Fruit fly (Drosophila melanogaster): ENCODE data around the gene Mrp4.
A peak's percentile ranks its signal among the peaks of the same experiment; 100 is the strongest.

The Mrp4 gene

DNA sequence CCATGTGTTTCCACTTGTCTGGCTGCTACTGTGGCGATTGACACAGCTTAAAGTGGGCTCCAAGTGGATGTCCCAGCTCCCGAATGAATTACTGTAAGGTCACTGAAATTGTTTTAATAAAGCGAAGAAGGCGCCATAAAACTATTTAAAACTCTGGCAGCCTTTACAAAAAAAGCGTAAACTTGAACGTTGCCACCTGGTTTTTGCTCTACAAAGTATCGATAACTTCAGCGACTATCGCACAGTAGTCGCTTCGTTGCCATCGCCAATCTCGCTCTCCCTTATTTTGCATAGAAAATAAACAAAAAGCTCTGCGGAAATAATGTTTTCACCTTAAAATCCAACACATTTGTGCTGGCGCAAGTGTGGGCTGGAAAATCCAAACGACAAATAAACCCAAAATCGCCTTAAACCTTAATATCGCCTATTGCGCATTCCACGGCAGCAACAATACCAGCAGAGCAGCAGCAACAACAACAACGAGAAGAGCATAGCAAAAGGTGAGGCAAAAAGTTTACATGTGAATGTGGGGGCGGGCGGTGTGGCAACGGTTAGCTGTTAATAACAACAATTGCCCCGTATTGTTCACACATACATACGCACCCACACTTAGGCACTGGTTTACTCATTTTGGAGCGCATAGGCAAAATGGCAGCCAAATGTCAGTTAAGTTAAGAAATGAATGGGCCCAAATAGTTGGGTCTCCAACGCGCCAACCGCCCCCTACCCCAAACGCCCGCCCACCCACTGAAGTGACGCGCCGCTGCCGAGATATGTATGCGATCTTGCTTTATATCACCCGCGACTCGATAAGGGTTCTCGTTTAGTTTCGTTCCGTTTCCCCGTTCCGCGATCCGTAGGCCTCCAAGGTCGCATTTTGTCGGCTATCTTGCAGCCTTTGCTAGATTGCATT lies 12.5 kb downstream of the Mrp4 start, which contains the start of gene wkd (continued):
- TF ChIP-seq ewg (GFP tag; optimal IDR thresholded peaks at IDR 0.05): no peak
- TF ChIP-seq CG8388 (GFP tag; optimal IDR thresholded peaks at IDR 0.05): no peak
- peak; percentile 12 for TF ChIP-seq Dad (GFP tag; optimal IDR thresholded peaks at IDR 0.05)
- peak; percentile 79 for TF ChIP-seq Lhr (GFP tag; optimal IDR thresholded peaks at IDR 0.05)
- TF ChIP-seq CG14860 (GFP tag; IDR thresholded peaks at IDR 0.05; ENCODE audit: partially characterized antibody): peak; percentile 70
- TF ChIP-seq CG11695 (GFP tag; IDR thresholded peaks at IDR 0.05): no peak
- peak; percentile 11 for TF ChIP-seq vfl (GFP tag; optimal IDR thresholded peaks at IDR 0.05)
- peak; percentile 58 for TF ChIP-seq CG12155 (GFP tag; optimal IDR thresholded peaks at IDR 0.05)
- peak; percentile 79 for TF ChIP-seq Sin3A (optimal IDR thresholded peaks at IDR 0.05)
- TF ChIP-seq CG11560 (tag; IDR thresholded peaks at IDR 0.05): no peak
- TF ChIP-seq vnd (GFP tag; IDR thresholded peaks at IDR 0.05; ENCODE audit: partially characterized antibody): peak; percentile 69
- TF ChIP-seq gsb (GFP tag; IDR thresholded peaks at IDR 0.05): no peak
- no peak for TF ChIP-seq CG6272 (GFP tag; IDR thresholded peaks at IDR 0.05)
- TF ChIP-seq Opbp (GFP tag; IDR thresholded peaks at IDR 0.05; ENCODE audit: partially characterized antibody): peak; percentile 88
- peak; percentile 86 for TF ChIP-seq pzg (GFP tag; optimal IDR thresholded peaks at IDR 0.05)
- peak; percentile 57 for TF ChIP-seq MBD-R2 (GFP tag; IDR thresholded peaks at IDR 0.05)
- peak; percentile 1 for TF ChIP-seq HLH54F (GFP tag; optimal IDR thresholded peaks at IDR 0.05)
- TF ChIP-seq CG42726 (GFP tag; IDR thresholded peaks at IDR 0.05; ENCODE audit: partially characterized antibody): peak; percentile 81
- TF ChIP-seq nerfin-2 (GFP tag; IDR thresholded peaks at IDR 0.05; ENCODE audit: partially characterized antibody): peak; percentile 53; the same call in 1 of the 2 replicates
- TF ChIP-seq CG13287 (GFP tag; IDR thresholded peaks at IDR 0.05; ENCODE audit: partially characterized antibody): peak; percentile 94
- TF ChIP-seq CG10462 (GFP tag; optimal IDR thresholded peaks at IDR 0.05): no peak
- TF ChIP-seq Oli (tag; optimal IDR thresholded peaks at IDR 0.05): no peak
- TF ChIP-seq CG16815 (GFP tag; optimal IDR thresholded peaks at IDR 0.05): no peak
- TF ChIP-seq CG2875 (GFP tag; optimal IDR thresholded peaks at IDR 0.05): no peak
- 0 out of 3 replicates have a peak, but pooled peaks have one; percentile 22 for TF ChIP-seq CG34422 (GFP tag; IDR thresholded peaks at IDR 0.05)
- no peak for TF ChIP-seq pnt (GFP tag; optimal IDR thresholded peaks at IDR 0.05)
- TF ChIP-seq inv (GFP tag; IDR thresholded peaks at IDR 0.05; ENCODE audit: partially characterized antibody): peak; percentile 78
- peak; percentile 45 for TF ChIP-seq jumu (GFP tag; optimal IDR thresholded peaks at IDR 0.05)
- peak; percentile 4 for TF ChIP-seq mirr (GFP tag; optimal IDR thresholded peaks at IDR 0.05)
- peak; percentile 77; the same call in 1 of the 2 replicates for TF ChIP-seq ato (GFP tag; IDR thresholded peaks at IDR 0.05; ENCODE audit: partially characterized antibody)
- no peak for TF ChIP-seq psq (GFP tag; optimal IDR thresholded peaks at IDR 0.05)
- peak; percentile 78 for TF ChIP-seq cg (GFP tag; optimal IDR thresholded peaks at IDR 0.05)
- peak; percentile 75; the same call in 1 of the 2 replicates for TF ChIP-seq tna (GFP tag; IDR thresholded peaks at IDR 0.05; ENCODE audit: partially characterized antibody)
- TF ChIP-seq sob (GFP tag; IDR thresholded peaks at IDR 0.05): 0 out of 2 replicates have a peak, but pooled peaks have one; percentile 31
- no peak for TF ChIP-seq Atf-2 (GFP tag; optimal IDR thresholded peaks at IDR 0.05)
- no peak for TF ChIP-seq CG17328 (GFP tag; IDR thresholded peaks at IDR 0.05)
- peak; percentile 53 for TF ChIP-seq CTCF (GFP tag; optimal IDR thresholded peaks at IDR 0.05)
- TF ChIP-seq Ada2b (GFP tag; IDR thresholded peaks at IDR 0.05): no peak
- peak; percentile 88 for TF ChIP-seq unc-4 (GFP tag; IDR thresholded peaks at IDR 0.05; ENCODE audit: partially characterized antibody)
- TF ChIP-seq CG18011 (GFP tag; optimal IDR thresholded peaks at IDR 0.05): no peak
- TF ChIP-seq Oaz (GFP tag; IDR thresholded peaks at IDR 0.05): no peak
- peak; percentile 5 for TF ChIP-seq CG17186 (GFP tag; optimal IDR thresholded peaks at IDR 0.05)
- TF ChIP-seq Stat92E (GFP tag; optimal IDR thresholded peaks at IDR 0.05): peak in 1 of 3 experiments; percentile 6
- TF ChIP-seq NC2β (GFP tag; optimal IDR thresholded peaks at IDR 0.05): peak; percentile 58
- peak; percentile 89 for TF ChIP-seq amos (GFP tag; IDR thresholded peaks at IDR 0.05; ENCODE audit: partially characterized antibody)
- TF ChIP-seq Bgb (GFP tag; IDR thresholded peaks at IDR 0.05; ENCODE audit: partially characterized antibody): peak; percentile 92
- peak; percentile 45 for TF ChIP-seq sd (tag; optimal IDR thresholded peaks at IDR 0.05)
